Fruit fly (Drosophila melanogaster): ENCODE data around the gene CG14421.

Gene CG14421

DNA sequence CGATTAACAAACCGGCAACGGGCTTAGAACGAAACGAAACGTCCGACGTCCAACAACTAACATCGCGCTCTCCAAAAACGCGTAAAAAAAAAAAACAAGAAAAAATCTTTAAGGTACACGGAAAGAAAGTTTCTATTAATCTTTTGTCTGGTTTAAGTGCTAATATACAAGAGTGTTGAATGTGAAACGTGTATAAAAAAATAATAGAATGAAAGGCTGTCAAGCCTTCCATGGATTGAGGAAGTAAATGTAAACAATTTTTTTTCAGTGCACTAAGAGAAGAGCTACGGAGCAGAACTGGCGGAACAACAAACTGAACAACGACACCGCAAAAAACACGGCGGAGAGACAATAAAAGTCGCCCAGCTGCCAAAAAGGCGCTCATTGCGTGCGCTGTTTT is 21.5 kb upstream of the CG14421 start, which contains the start of gene CG3588 (continued):
- TF ChIP-seq CG31441 (GFP tag; IDR thresholded peaks at IDR 0.05) (peak; percentile 56), CG9727 (GFP tag; optimal IDR thresholded peaks at IDR 0.05) (peak; percentile 45), CG8290 (GFP tag; optimal IDR thresholded peaks at IDR 0.05) (no peak), CG8290 (tag; optimal IDR thresholded peaks at IDR 0.05) (peak in 1 of 2 experiments; percentile 66), row (GFP tag; IDR thresholded peaks at IDR 0.05) (peak; percentile 79), hbn (GFP tag; IDR thresholded peaks at IDR 0.05; ENCODE audit: partially characterized antibody) (no peak), CG12155 (GFP tag; optimal IDR thresholded peaks at IDR 0.05) (peak; percentile 70), Atf6 (GFP tag; IDR thresholded peaks at IDR 0.05) (peak; percentile 79), Dad (GFP tag; optimal IDR thresholded peaks at IDR 0.05) (peak; percentile 48), phol (tag; optimal IDR thresholded peaks at IDR 0.05) (peak; percentile 51), CG1792 (GFP tag; optimal IDR thresholded peaks at IDR 0.05) (peak; percentile 71), CG16815 (GFP tag; optimal IDR thresholded peaks at IDR 0.05) (peak; percentile 15), Dip2 (GFP tag; IDR thresholded peaks at IDR 0.05) (no peak), CG17385 (GFP tag; optimal IDR thresholded peaks at IDR 0.05) (peak; percentile 68), CG8089 (GFP tag; optimal IDR thresholded peaks at IDR 0.05) (peak; percentile 18), croc (GFP tag; conservative IDR thresholded peaks at IDR 0.05) (peak; percentile 38; the same call in 2 of the 3 replicates), pnt (GFP tag; optimal IDR thresholded peaks at IDR 0.05) (no peak), CG12071 (GFP tag; optimal IDR thresholded peaks at IDR 0.05) (peak; percentile 54), CG4854 (GFP tag; optimal IDR thresholded peaks at IDR 0.05) (peak; percentile 34), Bdp1 (GFP tag; optimal IDR thresholded peaks at IDR 0.05) (peak; percentile 13), CG15073 (GFP tag; optimal IDR thresholded peaks at IDR 0.05) (no peak), CG14965 (GFP tag; optimal IDR thresholded peaks at IDR 0.05; ENCODE audit: borderline replicate concordance) (no peak), Taf1 (GFP tag; IDR thresholded peaks at IDR 0.05) (peak; percentile 79), CG18764 (GFP tag; optimal IDR thresholded peaks at IDR 0.05) (peak; percentile 18), CG5953 (GFP tag; IDR thresholded peaks at IDR 0.05) (0 out of 2 replicates have a peak, but pooled peaks have one; percentile 31), CG10267 (tag; optimal IDR thresholded peaks at IDR 0.05) (peak; percentile 41), BEAF-32 (GFP tag; optimal IDR thresholded peaks at IDR 0.05) (no peak), CG11085 (GFP tag; IDR thresholded peaks at IDR 0.05) (peak; percentile 57), Myb (GFP tag; optimal IDR thresholded peaks at IDR 0.05) (peak; percentile 58), ind (GFP tag; optimal IDR thresholded peaks at IDR 0.05) (peak; percentile 70), Doc2 (GFP tag; IDR thresholded peaks at IDR 0.05) (no peak), gem (tag; optimal IDR thresholded peaks at IDR 0.05) (peak; percentile 79), abd-A (tag; optimal IDR thresholded peaks at IDR 0.05) (peak; percentile 31), CG13624 (GFP tag; optimal IDR thresholded peaks at IDR 0.05) (peak; percentile 87), Fer3 (tag; optimal IDR thresholded peaks at IDR 0.05) (peak; percentile 82), CG1832 (GFP tag; optimal IDR thresholded peaks at IDR 0.05) (no peak), mam (GFP tag; optimal IDR thresholded peaks at IDR 0.05) (no peak), mirr (GFP tag; optimal IDR thresholded peaks at IDR 0.05) (no peak), Bteb2 (GFP tag; optimal IDR thresholded peaks at IDR 0.05) (peak; percentile 80), Med (GFP tag) (peak; percentile 97), CG11398 (GFP tag; optimal IDR thresholded peaks at IDR 0.05) (peak; percentile 32), fd96Cb (tag; optimal IDR thresholded peaks at IDR 0.05) (peak; percentile 43), CG12391 (tag; optimal IDR thresholded peaks at IDR 0.05) (peak; percentile 58), tgo (GFP tag; IDR thresholded peaks at IDR 0.05) (peak; percentile 80), CG32772 (GFP tag; IDR thresholded peaks at IDR 0.05) (peak; percentile 76), Usf (GFP tag; optimal IDR thresholded peaks at IDR 0.05) (no peak), Ssrp (tag; optimal IDR thresholded peaks at IDR 0.05) (no peak), caup (GFP tag; optimal IDR thresholded peaks at IDR 0.05; ENCODE audit: severe bottlenecking) (peak; percentile 77), CG4730 (GFP tag; IDR thresholded peaks at IDR 0.05) (peak; percentile 69), gfzf (GFP tag; optimal IDR thresholded peaks at IDR 0.05) (no peak), dati (GFP tag; IDR thresholded peaks at IDR 0.05) (0 out of 2 replicates have a peak, but pooled peaks have one; percentile 37), E2f1 (GFP tag; IDR thresholded peaks at IDR 0.05) (peak; percentile 77)
